Comparison of ENCODE assay signal across 5 worm cellular contexts in the genomic region with DNA sequence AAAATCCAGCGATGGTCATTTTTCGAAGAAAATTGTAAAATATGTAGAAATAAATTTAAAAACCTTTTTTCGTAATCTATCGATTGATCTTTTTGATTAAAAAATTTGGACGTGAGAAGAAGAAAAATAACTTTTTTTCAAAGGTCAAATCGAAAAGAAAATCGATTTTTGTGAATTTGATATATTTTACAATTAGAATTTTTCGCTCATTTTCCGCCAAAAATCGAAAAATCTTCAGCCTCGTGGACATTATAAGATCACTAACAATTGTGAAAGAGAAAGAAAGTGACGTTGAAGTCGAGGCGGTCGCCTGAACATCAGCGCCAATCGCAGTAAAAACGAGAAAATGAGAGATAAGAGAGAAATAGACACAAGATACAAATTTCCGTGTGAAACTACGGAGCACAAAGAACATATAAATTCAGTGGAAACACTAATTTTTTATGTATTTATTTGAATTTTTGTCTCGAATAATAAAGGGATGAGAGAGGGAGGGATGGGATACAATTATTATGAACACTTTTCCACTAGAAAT.
TF ChIP-seq lines count a peak whose summit lies in the region.

TSS of gene cisd-1 (minus strand) at position 51 of the 535 bp plus-strand sequence.

TF ChIP-seq in whole organism, L1 larva, 84 proteins besides CTCF, POLR2A, EP300 and RAD21 (continues in another document):
- peak; percentile 10 for TF ChIP-seq mep-1 (tag; optimal IDR thresholded peaks at IDR 0.05; lab: Kevin White, UChicago)
- no peak for TF ChIP-seq sup-37 (GFP tag; optimal IDR thresholded peaks at IDR 0.05; lab: Kevin White, UChicago)
- TF ChIP-seq unc-86 (tag; optimal IDR thresholded peaks at IDR 0.05; lab: Kevin White, UChicago) = no peak
- TF ChIP-seq blmp-1 (tag; optimal IDR thresholded peaks at IDR 0.05; lab: Kevin White, UChicago) = peak; percentile 82
- TF ChIP-seq nhr-85 (tag; lab: Kevin White, UChicago) = peak; percentile 16
- TF ChIP-seq elt-2 (tag; optimal IDR thresholded peaks at IDR 0.05; lab: Kevin White, UChicago) = peak; percentile 33
- TF ChIP-seq rnt-1 (tag; optimal IDR thresholded peaks at IDR 0.05; lab: Kevin White, UChicago) = no peak
- no peak for TF ChIP-seq fkh-8 (tag; optimal IDR thresholded peaks at IDR 0.05; lab: Kevin White, UChicago)
- TF ChIP-seq fos-1 (tag; optimal IDR thresholded peaks at IDR 0.05; lab: Kevin White, UChicago) = no peak
- TF ChIP-seq nhr-19 (GFP tag; conservative IDR thresholded peaks at IDR 0.05; lab: Robert Waterston, UW) = peak; percentile 30; the same call in 1 of the 2 replicates
- peak; percentile 49 for TF ChIP-seq lin-14 (GFP tag; optimal IDR thresholded peaks at IDR 0.05; lab: Kevin White, UChicago)
- peak; percentile 10 for TF ChIP-seq nhr-90 (tag; optimal IDR thresholded peaks at IDR 0.05; lab: Kevin White, UChicago; ENCODE audit: poor library complexity)
- peak in 1 of 2 experiments; percentile 11 for TF ChIP-seq mdl-1 (tag; optimal IDR thresholded peaks at IDR 0.05; lab: Kevin White, UChicago)
- TF ChIP-seq nhr-71 (tag; optimal IDR thresholded peaks at IDR 0.05; lab: Kevin White, UChicago) = peak; percentile 32
- peak; percentile 0 for TF ChIP-seq tbx-2 (tag; optimal IDR thresholded peaks at IDR 0.05; lab: Kevin White, UChicago)
- peak; percentile 28 for TF ChIP-seq snu-23 (GFP tag; optimal IDR thresholded peaks at IDR 0.05; lab: Kevin White, UChicago)
- peak in 1 of 6 experiments; percentile 1 for TF ChIP-seq elt-3 (tag; optimal IDR thresholded peaks at IDR 0.05; lab: Kevin White, UChicago)

TF ChIP-seq in whole organism, L2 larva, 48 proteins besides CTCF, POLR2A, EP300 and RAD21:
- TF ChIP-seq C34F6.9 (tag; optimal IDR thresholded peaks at IDR 0.05; lab: Kevin White, UChicago) (peak; percentile 21), nhr-11 (tag; optimal IDR thresholded peaks at IDR 0.05; lab: Kevin White, UChicago) (no peak), fos-1 (tag; optimal IDR thresholded peaks at IDR 0.05; lab: Kevin White, UChicago) (peak; percentile 58), crh-2 (tag; optimal IDR thresholded peaks at IDR 0.05; lab: Kevin White, UChicago) (peak; percentile 40), dmd-4 (tag; optimal IDR thresholded peaks at IDR 0.05; lab: Kevin White, UChicago) (no peak), lsy-2 (tag; optimal IDR thresholded peaks at IDR 0.05; lab: Kevin White, UChicago) (peak in 1 of 2 experiments; percentile 14), sma-9 (GFP tag; optimal IDR thresholded peaks at IDR 0.05; lab: Kevin White, UChicago) (peak; percentile 17), sma-9 (tag; optimal IDR thresholded peaks at IDR 0.05; lab: Kevin White, UChicago) (no peak)

TF ChIP-seq in whole organism, L3 larva, 47 proteins besides CTCF, POLR2A, EP300 and RAD21:
- peak; percentile 27 for TF ChIP-seq pha-4 (tag; optimal IDR thresholded peaks at IDR 0.05; lab: Kevin White, UChicago)
- TF ChIP-seq pqm-1 (tag; optimal IDR thresholded peaks at IDR 0.05; lab: Kevin White, UChicago) = peak; percentile 52
- peak; percentile 65 for TF ChIP-seq elt-2 (tag; optimal IDR thresholded peaks at IDR 0.05; lab: Kevin White, UChicago)
- no peak for TF ChIP-seq aly-2 (tag; optimal IDR thresholded peaks at IDR 0.05; lab: Kevin White, UChicago)
- peak; percentile 21 for TF ChIP-seq nfya-1 (tag; optimal IDR thresholded peaks at IDR 0.05; lab: Kevin White, UChicago; ENCODE audit: insufficient read depth)

TF ChIP-seq in whole organism, L4 larva, 104 proteins besides CTCF, POLR2A, EP300 and RAD21 (continues in another document):
- TF ChIP-seq nhr-237 (tag; optimal IDR thresholded peaks at IDR 0.05; lab: Kevin White, UChicago) (no peak), F44E2.7 (GFP tag; IDR thresholded peaks at IDR 0.05; lab: Robert Waterston, UW) (no peak), mxl-3 (GFP tag; optimal IDR thresholded peaks at IDR 0.05; lab: Kevin White, UChicago) (peak; percentile 49), daf-16 (GFP tag; optimal IDR thresholded peaks at IDR 0.05; lab: Kevin White, UChicago) (no peak), daf-16 (tag; optimal IDR thresholded peaks at IDR 0.05; lab: Kevin White, UChicago) (peak; percentile 28), rbr-2 (tag; optimal IDR thresholded peaks at IDR 0.05; lab: Kevin White, UChicago) (no peak), dmd-9 (GFP tag; IDR thresholded peaks at IDR 0.05; lab: Robert Waterston, UW) (no peak), madf-5 (GFP tag; IDR thresholded peaks at IDR 0.05; lab: Robert Waterston, UW) (no peak), unc-39 (tag; optimal IDR thresholded peaks at IDR 0.05; lab: Kevin White, UChicago) (no peak), Y5F2A.4 (GFP tag; optimal IDR thresholded peaks at IDR 0.05; lab: Kevin White, UChicago) (no peak), nhr-28 (tag; optimal IDR thresholded peaks at IDR 0.05; lab: Kevin White, UChicago) (peak; percentile 98), nhr-48 (tag; optimal IDR thresholded peaks at IDR 0.05; lab: Kevin White, UChicago) (no peak), saeg-2 (GFP tag; IDR thresholded peaks at IDR 0.05; lab: Robert Waterston, UW) (no peak), nhr-10 (tag; optimal IDR thresholded peaks at IDR 0.05; lab: Kevin White, UChicago) (no peak), nhr-11 (tag; optimal IDR thresholded peaks at IDR 0.05; lab: Kevin White, UChicago) (no peak), aha-1 (tag; lab: Kevin White, UChicago) (no peak), zag-1 (tag; optimal IDR thresholded peaks at IDR 0.05; lab: Kevin White, UChicago) (no peak), ama-1 (optimal IDR thresholded peaks at IDR 0.05; lab: Kevin White, UChicago) (peak; percentile 28), dmd-6 (GFP tag; IDR thresholded peaks at IDR 0.05; lab: Robert Waterston, UW) (peak; percentile 33; the same call in 1 of the 2 replicates), unc-62 (GFP tag; optimal IDR thresholded peaks at IDR 0.05 in 1 of 2; lab: Kevin White, UChicago) (no peak), unc-62 (tag; optimal IDR thresholded peaks at IDR 0.05; lab: Kevin White, UChicago) (no peak), php-3 (GFP tag; IDR thresholded peaks at IDR 0.05; lab: Robert Waterston, UW) (no peak), ctbp-1 (GFP tag; IDR thresholded peaks at IDR 0.05; lab: Robert Waterston, UW) (no peak), arid-1 (GFP tag; conservative IDR thresholded peaks at IDR 0.05; lab: Robert Waterston, UW) (no peak), set-16 (GFP tag; IDR thresholded peaks at IDR 0.05; lab: Robert Waterston, UW) (no peak), gei-8 (GFP tag; optimal IDR thresholded peaks at IDR 0.05; lab: Kevin White, UChicago) (no peak), dmd-8 (GFP tag; IDR thresholded peaks at IDR 0.05; lab: Robert Waterston, UW) (no peak), mxl-2 (GFP tag; conservative IDR thresholded peaks at IDR 0.05; lab: Robert Waterston, UW) (no peak), zfp-2 (tag; optimal IDR thresholded peaks at IDR 0.05; lab: Kevin White, UChicago) (no peak), ztf-11 (tag; optimal IDR thresholded peaks at IDR 0.05; lab: Kevin White, UChicago) (no peak), vab-7 (GFP tag; IDR thresholded peaks at IDR 0.05; lab: Robert Waterston, UW) (no peak)

TF ChIP-seq in whole organism, young adult, 124 proteins besides CTCF, POLR2A, EP300 and RAD21:
- TF ChIP-seq atf-7 (tag; optimal IDR thresholded peaks at IDR 0.05; lab: Kevin White, UChicago) (peak; percentile 32), nhr-80 (tag; optimal IDR thresholded peaks at IDR 0.05; lab: Kevin White, UChicago) (peak; percentile 61), cebp-1 (GFP tag; IDR thresholded peaks at IDR 0.05; lab: Robert Waterston, UW) (peak; percentile 25; the same call in 1 of the 2 replicates), cebp-1 (tag; optimal IDR thresholded peaks at IDR 0.05; lab: Kevin White, UChicago) (peak; percentile 59), ekl-4 (GFP tag; IDR thresholded peaks at IDR 0.05; lab: Robert Waterston, UW) (0 out of 2 replicates have a peak, but pooled peaks have one; percentile 32), ztf-18 (tag; optimal IDR thresholded peaks at IDR 0.05; lab: Kevin White, UChicago) (peak; percentile 5), madf-6 (GFP tag; IDR thresholded peaks at IDR 0.05; lab: Robert Waterston, UW) (0 out of 2 replicates have a peak, but pooled peaks have one; percentile 16), F23B12.7 (tag; optimal IDR thresholded peaks at IDR 0.05; lab: Kevin White, UChicago; ENCODE audit: insufficient read depth) (no peak), pbrm-1 (GFP tag; IDR thresholded peaks at IDR 0.05; lab: Robert Waterston, UW) (0 out of 2 replicates have a peak, but pooled peaks have one; percentile 30), F52B5.7 (tag; optimal IDR thresholded peaks at IDR 0.05; lab: Kevin White, UChicago) (no peak), attf-5 (GFP tag; optimal IDR thresholded peaks at IDR 0.05; lab: Kevin White, UChicago) (no peak), tbp1 (GFP tag; optimal IDR thresholded peaks at IDR 0.05; lab: Kevin White, UChicago) (no peak)
